Worm (Caenorhabditis elegans): ENCODE results near the gene sqrd-1.

The sqrd-1 gene

DNA sequence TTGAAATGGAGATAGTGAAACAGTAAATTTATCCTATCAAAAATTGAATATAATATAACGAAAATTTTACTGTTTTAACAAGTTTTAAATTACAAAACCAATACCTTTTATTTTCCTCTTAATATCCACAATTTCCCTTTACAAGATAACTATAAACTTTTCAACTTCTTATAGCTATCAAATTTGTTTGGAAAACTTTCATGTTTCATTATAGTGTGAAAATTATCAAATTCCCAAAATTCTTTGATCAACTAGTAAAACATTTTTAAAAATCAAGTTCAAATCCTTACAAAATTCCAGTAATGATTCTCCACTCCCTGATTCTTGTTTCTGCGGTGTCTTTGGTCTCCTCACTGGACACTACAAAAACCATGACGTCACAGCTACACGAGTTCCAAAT, 37.6 kb upstream of the sqrd-1 start, which contains the start of gene R05A10.1:
Gene R05A10.1 (plus strand): TSS at position 301 of the 400 bp plus-strand sequence.
- TF ChIP-seq nhr-11 (tag; optimal IDR thresholded peaks at IDR 0.05) (no peak), ztf-1 (GFP tag; conservative IDR thresholded peaks at IDR 0.05) (no peak), ztf-4 (tag; optimal IDR thresholded peaks at IDR 0.05) (no peak), egl-27 (tag; optimal IDR thresholded peaks at IDR 0.05) (no peak), nhr-6 (tag; optimal IDR thresholded peaks at IDR 0.05) (no peak), nhr-10 (tag; optimal IDR thresholded peaks at IDR 0.05) (no peak), nhr-21 (tag; optimal IDR thresholded peaks at IDR 0.05) (no peak), ztf-11 (tag; optimal IDR thresholded peaks at IDR 0.05) (no peak), C34F6.9 (tag; optimal IDR thresholded peaks at IDR 0.05) (no peak)

DNA sequence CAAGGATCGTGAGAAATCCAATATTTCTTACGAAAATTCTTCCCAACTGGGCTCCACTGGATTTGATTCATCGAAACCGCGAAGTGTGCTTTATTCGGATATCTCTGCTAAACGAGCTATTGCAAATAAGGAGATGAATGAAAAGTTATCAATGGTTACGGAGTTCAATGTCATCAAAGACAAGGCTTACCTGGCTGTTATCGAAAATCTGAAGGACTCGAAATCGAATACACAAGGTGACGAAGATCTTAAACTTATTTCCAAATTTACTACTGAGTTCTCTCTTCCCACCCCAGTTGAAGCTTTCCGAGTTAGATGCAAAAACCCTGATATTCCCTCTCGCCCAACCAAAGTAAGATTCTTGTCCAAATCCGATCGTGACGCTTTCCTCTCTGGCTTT, 33.4 kb upstream of the sqrd-1 start:
- TF ChIP-seq lin-39 (tag; optimal IDR thresholded peaks at IDR 0.05) (no peak), nhr-129 (tag; optimal IDR thresholded peaks at IDR 0.05) (no peak)

DNA sequence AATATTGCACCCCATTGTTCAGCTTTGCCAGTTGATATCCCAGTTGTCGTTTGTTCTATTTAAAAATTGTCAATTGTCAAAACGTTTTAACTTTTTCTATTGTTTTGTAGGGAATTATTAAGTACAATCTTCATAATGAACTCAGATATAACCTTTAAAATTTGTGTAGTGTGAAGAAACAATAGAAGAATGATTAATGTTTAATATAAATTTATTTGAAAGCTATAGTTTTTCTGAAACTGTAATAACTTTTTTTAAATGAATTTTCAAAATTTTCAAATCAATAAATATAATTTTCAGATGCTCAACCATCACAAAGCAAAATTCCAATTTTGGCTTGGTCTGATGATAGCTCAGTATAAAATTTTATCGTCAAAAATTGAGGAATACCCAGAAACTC, 27.8 kb upstream of the sqrd-1 start, which contains the start of gene K01G12.22:
Gene K01G12.22 (plus strand): TSS at position 301 of the 400 bp plus-strand sequence.
- TF ChIP-seq mbf-1 (tag; optimal IDR thresholded peaks at IDR 0.05) = no peak
- no peak for TF ChIP-seq alr-1 (tag; optimal IDR thresholded peaks at IDR 0.05)
- no peak for TF ChIP-seq peb-1 (tag; optimal IDR thresholded peaks at IDR 0.05)
- TF ChIP-seq ceh-16 (tag; optimal IDR thresholded peaks at IDR 0.05) = no peak
- TF ChIP-seq ztf-1 (GFP tag; conservative IDR thresholded peaks at IDR 0.05) = no peak
- TF ChIP-seq ceh-82 (tag; optimal IDR thresholded peaks at IDR 0.05) = no peak
- no peak for TF ChIP-seq nhr-129 (tag; optimal IDR thresholded peaks at IDR 0.05)
- no peak for TF ChIP-seq aly-2 (tag; optimal IDR thresholded peaks at IDR 0.05)
- TF ChIP-seq fos-1 (tag; optimal IDR thresholded peaks at IDR 0.05) = no peak
- no peak for TF ChIP-seq sem-4 (tag; optimal IDR thresholded peaks at IDR 0.05)
- TF ChIP-seq nhr-25 (tag; optimal IDR thresholded peaks at IDR 0.05) = no peak
- TF ChIP-seq lin-39 (tag; optimal IDR thresholded peaks at IDR 0.05) = no peak
- TF ChIP-seq Y55F3AM.14 (GFP tag; optimal IDR thresholded peaks at IDR 0.05) = no peak
- no peak for TF ChIP-seq nhr-11 (tag; optimal IDR thresholded peaks at IDR 0.05)
- TF ChIP-seq lin-13 (GFP tag; optimal IDR thresholded peaks at IDR 0.05) = no peak
- no peak for TF ChIP-seq nhr-77 (tag; optimal IDR thresholded peaks at IDR 0.05)
- no peak for TF ChIP-seq unc-55 (GFP tag; optimal IDR thresholded peaks at IDR 0.05)
- no peak for TF ChIP-seq snpc-4 (tag; optimal IDR thresholded peaks at IDR 0.05)

DNA sequence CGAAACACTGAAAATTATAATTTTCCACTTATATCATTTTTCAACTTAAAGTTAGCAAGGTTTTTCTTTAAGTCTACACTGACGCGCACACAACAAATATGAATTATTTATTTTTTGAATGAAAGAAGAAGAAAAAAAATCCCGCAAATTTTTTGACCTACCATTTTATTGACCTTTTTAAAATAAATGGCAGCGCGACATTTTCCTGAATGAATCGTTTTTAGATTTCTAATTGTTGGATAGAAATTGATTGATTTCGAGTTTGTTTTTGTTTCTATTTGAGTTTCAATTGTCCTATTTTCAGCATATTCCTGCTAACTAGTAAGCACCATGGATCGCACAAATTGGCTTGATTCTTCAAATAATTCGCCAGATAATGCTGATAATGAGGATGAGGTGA, 26.5 kb upstream of the sqrd-1 start, which contains the start of gene K01G12.3:
Gene K01G12.3 (plus strand): TSS at position 301 of the 400 bp plus-strand sequence.
- TF ChIP-seq ztf-4 (tag; optimal IDR thresholded peaks at IDR 0.05) (no peak), peb-1 (tag; optimal IDR thresholded peaks at IDR 0.05) (no peak), nhr-6 (tag; optimal IDR thresholded peaks at IDR 0.05) (no peak), lin-39 (tag; optimal IDR thresholded peaks at IDR 0.05) (no peak), elt-1 (tag; optimal IDR thresholded peaks at IDR 0.05) (no peak), nhr-10 (tag; optimal IDR thresholded peaks at IDR 0.05) (no peak), alr-1 (tag; optimal IDR thresholded peaks at IDR 0.05) (no peak), ceh-82 (tag; optimal IDR thresholded peaks at IDR 0.05) (no peak), fos-1 (tag; optimal IDR thresholded peaks at IDR 0.05) (no peak), nhr-129 (tag; optimal IDR thresholded peaks at IDR 0.05) (no peak), egl-27 (tag; optimal IDR thresholded peaks at IDR 0.05) (no peak), skn-1 (tag; optimal IDR thresholded peaks at IDR 0.05) (no peak), F13H6.1 (tag; optimal IDR thresholded peaks at IDR 0.05) (no peak), ztf-11 (tag; optimal IDR thresholded peaks at IDR 0.05) (no peak), unc-62 (GFP tag; optimal IDR thresholded peaks at IDR 0.05) (no peak), nhr-25 (tag; optimal IDR thresholded peaks at IDR 0.05) (no peak), nhr-237 (tag; optimal IDR thresholded peaks at IDR 0.05) (no peak)

DNA sequence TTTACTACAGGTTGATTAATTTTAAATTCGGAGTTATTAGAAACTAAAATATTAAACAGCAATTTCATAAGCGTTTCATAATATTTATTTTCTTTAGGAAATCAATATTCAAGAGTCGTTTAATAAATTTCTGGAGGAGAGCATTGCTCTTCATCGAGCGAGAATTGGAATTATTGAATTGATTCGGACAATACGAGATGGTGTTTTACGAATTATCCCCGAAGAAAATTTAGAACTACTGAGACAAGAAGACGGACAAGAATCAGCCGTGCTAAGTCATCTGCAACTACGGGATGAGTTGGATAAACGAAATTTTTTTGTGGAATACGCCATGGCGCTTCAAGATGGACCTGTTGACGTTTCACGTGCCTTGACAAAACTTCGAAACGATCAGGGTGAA, 25.4 kb upstream of the sqrd-1 start:
- TF ChIP-seq Y55F3AM.14 (GFP tag; optimal IDR thresholded peaks at IDR 0.05) (no peak), ztf-11 (tag; optimal IDR thresholded peaks at IDR 0.05) (no peak), mab-5 (tag; optimal IDR thresholded peaks at IDR 0.05) (no peak), sma-9 (GFP tag; optimal IDR thresholded peaks at IDR 0.05) (no peak), sma-9 (tag; optimal IDR thresholded peaks at IDR 0.05) (no peak), ztf-1 (GFP tag; conservative IDR thresholded peaks at IDR 0.05) (no peak), nhr-25 (tag; optimal IDR thresholded peaks at IDR 0.05) (no peak), F13H6.1 (tag; optimal IDR thresholded peaks at IDR 0.05) (no peak), nhr-237 (tag; optimal IDR thresholded peaks at IDR 0.05) (no peak), aly-2 (tag; optimal IDR thresholded peaks at IDR 0.05) (no peak), fos-1 (tag; optimal IDR thresholded peaks at IDR 0.05) (no peak), peb-1 (tag; optimal IDR thresholded peaks at IDR 0.05) (no peak), nhr-6 (tag; optimal IDR thresholded peaks at IDR 0.05) (no peak), nhr-23 (tag; optimal IDR thresholded peaks at IDR 0.05) (no peak), C34F6.9 (tag; optimal IDR thresholded peaks at IDR 0.05) (no peak), gmeb-1 (tag; optimal IDR thresholded peaks at IDR 0.05) (no peak), lin-13 (GFP tag; optimal IDR thresholded peaks at IDR 0.05) (no peak), ztf-4 (tag; optimal IDR thresholded peaks at IDR 0.05) (no peak)
